Fruit fly (Drosophila melanogaster) whole organism, prepupa: ENCODE data around the gene CG15635.
A peak's percentile ranks its signal among the peaks of the same experiment; 100 is the strongest.

ENCODE experiments used
- Blimp-1 ChIP-seq: fragments of 200-800 bp; sonication (Bioruptor generic); optimal IDR thresholded peaks from 3 replicates; lab custom pipeline; 2017; ENCODE audit warnings: missing biosample characterization, missing genetic modification characterization, mild to moderate bottlenecking, moderate library complexity, missing genetic modification reagents
- CG10631 ChIP-seq: fragments of 200-800 bp; sonication (Bioruptor generic); optimal IDR thresholded peaks from 2 replicates; lab custom pipeline; 2016; ENCODE audit warnings: missing biosample characterization, missing genetic modification characterization
- CG11294 ChIP-seq: fragments of 200-800 bp; sonication (Bioruptor generic); IDR thresholded peaks from 2 replicates; pipeline ENCODE4 v1.3.6; 2022; ENCODE audit warnings: missing biosample characterization, missing genetic modification characterization
- CG11762 ChIP-seq: fragments of 200-800 bp; sonication (Bioruptor generic); optimal IDR thresholded peaks from 3 replicates; lab custom pipeline; 2016; ENCODE audit warnings: missing biosample characterization, missing genetic modification characterization; ENCODE audit not compliant: insufficient read depth
- CG15336 ChIP-seq: fragments of 200-800 bp; sonication (Bioruptor generic); IDR thresholded peaks from 2 replicates; pipeline ENCODE4 v1.3.6; 2022; ENCODE audit warnings: missing biosample characterization, missing genetic modification characterization
- CG1621 ChIP-seq: fragments of 200-800 bp; sonication (Bioruptor generic); optimal IDR thresholded peaks from 3 replicates; lab custom pipeline; 2018; ENCODE audit warnings: missing biosample characterization, mild to moderate bottlenecking, missing genetic modification characterization
- CG3032 ChIP-seq: fragments of 200-800 bp; optimal IDR thresholded peaks from 2 replicates; lab custom pipeline; 2019; ENCODE audit warnings: missing biosample characterization, mild to moderate bottlenecking, missing genetic modification characterization, moderate library complexity
- CG31627 ChIP-seq: fragments of 200-800 bp; sonication (Bioruptor generic); optimal IDR thresholded peaks from 3 replicates; lab custom pipeline; 2016; ENCODE audit warnings: missing biosample characterization, missing genetic modification characterization
- CG32006 ChIP-seq: fragments of 200-800 bp; sonication (Bioruptor generic); optimal IDR thresholded peaks from 3 replicates; lab custom pipeline; 2017; ENCODE audit warnings: missing biosample characterization, mild to moderate bottlenecking, missing genetic modification characterization
- CG34406 ChIP-seq: fragments of 200-800 bp; sonication (Bioruptor generic); optimal IDR thresholded peaks from 3 replicates; lab custom pipeline; 2016; ENCODE audit warnings: missing biosample characterization, missing genetic modification characterization
- CG4318 ChIP-seq: fragments of 200-800 bp; sonication (Bioruptor generic); optimal IDR thresholded peaks from 3 replicates; lab custom pipeline; 2017; ENCODE audit warnings: missing biosample characterization, mild to moderate bottlenecking, missing genetic modification characterization
- CG6163 ChIP-seq: fragments of 200-800 bp; sonication (Bioruptor generic); IDR thresholded peaks from 3 replicates; pipeline ENCODE4 v1.3.6; 2022; ENCODE audit warnings: missing biosample characterization, missing genetic modification characterization
- CG6276 ChIP-seq: fragments of 200-800 bp; sonication (Bioruptor generic); optimal IDR thresholded peaks from 2 replicates; lab custom pipeline; 2017; ENCODE audit warnings: missing biosample characterization, mild to moderate bottlenecking, missing genetic modification characterization
- CG6792 ChIP-seq: fragments of 200-800 bp; sonication (Bioruptor generic); optimal IDR thresholded peaks from 3 replicates; lab custom pipeline; 2016; ENCODE audit warnings: missing biosample characterization, missing genetic modification characterization
- CG6854 ChIP-seq: fragments of 200-800 bp; sonication (Bioruptor generic); optimal IDR thresholded peaks from 2 replicates; lab custom pipeline; 2017; ENCODE audit warnings: missing biosample characterization, mild to moderate bottlenecking, missing genetic modification characterization
- CG8319 ChIP-seq: fragments of 200-800 bp; sonication (Bioruptor generic); optimal IDR thresholded peaks from 3 replicates; lab custom pipeline; 2016; ENCODE audit warnings: missing biosample characterization, missing genetic modification characterization
- CG9139 ChIP-seq: fragments of 200-800 bp; sonication (Bioruptor generic); optimal IDR thresholded peaks from 3 replicates; lab custom pipeline; 2017; ENCODE audit warnings: missing biosample characterization, mild to moderate bottlenecking, missing genetic modification characterization
- Eip78C ChIP-seq: fragments of 200-800 bp; sonication (Bioruptor generic); peaks from one replicate; lab custom pipeline; 2016; ENCODE audit warnings: missing biosample characterization, missing genetic modification characterization
- Eip93F ChIP-seq: fragments of 200-800 bp; sonication (Bioruptor generic); optimal IDR thresholded peaks from 2 replicates; lab custom pipeline; 2016; ENCODE audit warnings: missing biosample characterization, mild to moderate bottlenecking, missing genetic modification characterization
- Hr39 ChIP-seq: fragments of 200-800 bp; sonication (Bioruptor generic); optimal IDR thresholded peaks from 2 replicates; lab custom pipeline; 2016; ENCODE audit warnings: missing biosample characterization, missing genetic modification characterization
- Hr4 ChIP-seq: fragments of 200-800 bp; sonication (Bioruptor generic); optimal IDR thresholded peaks from 3 replicates; lab custom pipeline; 2016; ENCODE audit warnings: missing biosample characterization, missing genetic modification characterization
- Met ChIP-seq: fragments of 200-800 bp; sonication (Bioruptor generic); optimal IDR thresholded peaks from 3 replicates; lab custom pipeline; 2016; ENCODE audit warnings: missing biosample characterization, missing genetic modification characterization
- OdsH ChIP-seq: fragments of 200-800 bp; sonication (Bioruptor generic); optimal IDR thresholded peaks from 3 replicates; lab custom pipeline; 2016; ENCODE audit warnings: missing biosample characterization, missing genetic modification characterization
- Smox ChIP-seq: fragments of 200-800 bp; sonication (Bioruptor generic); optimal IDR thresholded peaks from 3 replicates; lab custom pipeline; 2016; ENCODE audit warnings: missing biosample characterization, missing genetic modification characterization
- Sox14 ChIP-seq: fragments of 200-800 bp; sonication (Bioruptor generic); optimal IDR thresholded peaks from 3 replicates; lab custom pipeline; 2016; ENCODE audit warnings: missing biosample characterization, missing genetic modification characterization
- achi ChIP-seq: fragments of 200-800 bp; sonication (Bioruptor generic); optimal IDR thresholded peaks from 3 replicates; lab custom pipeline; 2016; ENCODE audit warnings: missing biosample characterization, missing genetic modification characterization
- cyc ChIP-seq: fragments of 200-800 bp; sonication (Bioruptor generic); optimal IDR thresholded peaks from 3 replicates; lab custom pipeline; 2016; ENCODE audit warnings: missing biosample characterization, missing genetic modification characterization
- dac ChIP-seq: fragments of 200-800 bp; sonication (Bioruptor generic); optimal IDR thresholded peaks from 2 replicates; lab custom pipeline; 2017; ENCODE audit warnings: missing biosample characterization, mild to moderate bottlenecking, missing genetic modification characterization
- dsx ChIP-seq: fragments of 200-800 bp; optimal IDR thresholded peaks from 3 replicates; lab custom pipeline; 2019; ENCODE audit warnings: missing biosample characterization, mild to moderate bottlenecking, missing genetic modification characterization, moderate library complexity; ENCODE audit not compliant: poor library complexity, severe bottlenecking
- eg ChIP-seq: fragments of 200-800 bp; sonication (Bioruptor generic); IDR thresholded peaks from 3 replicates; pipeline ENCODE4 v1.3.6; 2022; ENCODE audit warnings: missing biosample characterization, missing genetic modification characterization
- esn ChIP-seq: fragments of 200-800 bp; sonication (Bioruptor generic); optimal IDR thresholded peaks from 2 replicates; lab custom pipeline; 2016; ENCODE audit warnings: missing biosample characterization, mild to moderate bottlenecking, missing genetic modification characterization, moderate library complexity
- fd85E ChIP-seq: fragments of 200-800 bp; sonication (Bioruptor generic); optimal IDR thresholded peaks from 3 replicates; lab custom pipeline; 2016; ENCODE audit warnings: missing biosample characterization, missing genetic modification characterization
- lz ChIP-seq: fragments of 200-800 bp; sonication (Bioruptor generic); optimal IDR thresholded peaks from 3 replicates; lab custom pipeline; 2016; ENCODE audit warnings: missing biosample characterization, missing genetic modification characterization
- net ChIP-seq: fragments of 200-800 bp; sonication (Bioruptor generic); optimal IDR thresholded peaks from 3 replicates; lab custom pipeline; 2016; ENCODE audit warnings: missing biosample characterization, missing genetic modification characterization
- pdm3 ChIP-seq: fragments of 200-800 bp; sonication (Bioruptor generic); optimal IDR thresholded peaks from 3 replicates; lab custom pipeline; 2016; ENCODE audit warnings: missing biosample characterization, missing genetic modification characterization
- salr ChIP-seq, 2 experiments: fragments of 200-800 bp; sonication (Bioruptor generic); optimal IDR thresholded peaks; 3 replicates each; lab custom pipeline; 2016 to 2018; ENCODE audit warnings: missing biosample characterization in 2 of 2, missing genetic modification characterization in 2 of 2, mild to moderate bottlenecking in 1 of 2
- ss ChIP-seq, 2 experiments: fragments of 200-800 bp; sonication (Bioruptor generic); optimal IDR thresholded peaks; 2 replicates in 1 of 2; 3 replicates in 1 of 2; lab custom pipeline; 2017 to 2018; ENCODE audit warnings: mild to moderate bottlenecking in 2 of 2, missing biosample characterization in 2 of 2, missing genetic modification characterization in 2 of 2, moderate library complexity in 1 of 2
- svp ChIP-seq: fragments of 200-800 bp; sonication (Bioruptor generic); peaks from one replicate; lab custom pipeline; 2016; ENCODE audit warnings: missing biosample characterization, missing genetic modification characterization
- topi ChIP-seq: fragments of 200-800 bp; sonication (Bioruptor generic); optimal IDR thresholded peaks from 3 replicates; lab custom pipeline; 2016; ENCODE audit warnings: missing biosample characterization, missing genetic modification characterization

Gene CG15635

DNA sequence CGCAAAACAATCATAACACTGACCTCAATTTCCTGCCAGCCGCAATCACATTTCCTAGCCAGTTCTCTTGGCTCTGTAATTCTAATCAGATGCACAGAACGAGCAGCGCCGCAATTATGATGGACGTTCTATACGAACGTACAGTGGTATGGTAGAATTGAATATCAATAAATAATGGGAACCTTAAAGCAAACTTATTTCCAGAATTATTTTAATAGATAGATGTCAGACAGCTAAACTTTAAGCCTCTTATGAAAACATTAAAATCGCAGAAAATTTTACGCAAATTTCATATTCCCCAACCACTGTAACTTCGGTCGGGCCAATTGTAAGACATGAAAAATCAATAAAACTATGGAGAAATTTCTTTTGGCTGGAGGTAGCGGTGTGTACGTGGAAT is 23.6 kb upstream of the CG15635 start (continued):
- peak; percentile 7 for TF ChIP-seq Met (GFP tag; lab: Kevin White, UChicago)
- no peak for TF ChIP-seq cyc (GFP tag; lab: Kevin White, UChicago)
- TF ChIP-seq Hr4 (GFP tag; lab: Kevin White, UChicago): peak; percentile 56
- peak; percentile 17 for TF ChIP-seq net (GFP tag; lab: Kevin White, UChicago)
- TF ChIP-seq topi (GFP tag; lab: Kevin White, UChicago): no peak
- no peak for TF ChIP-seq Smox (GFP tag; lab: Kevin White, UChicago)
- TF ChIP-seq CG32006: peak; percentile 76
- TF ChIP-seq CG6792 (GFP tag; lab: Kevin White, UChicago): no peak
- peak; percentile 37 for TF ChIP-seq CG10631 (GFP tag; lab: Kevin White, UChicago)
- TF ChIP-seq CG34406: no peak
- TF ChIP-seq CG6276 (GFP tag; lab: Kevin White, UChicago): peak; percentile 54
- peak; percentile 82 for TF ChIP-seq eg (GFP tag; lab: Robert Waterston, UW)
- no peak for TF ChIP-seq dsx (GFP tag; lab: Kevin White, UChicago)
- peak; percentile 44; the same call in 1 of the 2 replicates for TF ChIP-seq CG11294 (GFP tag; lab: Robert Waterston, UW)
- TF ChIP-seq CG6854 (GFP tag; lab: Kevin White, UChicago): no peak
- no peak for TF ChIP-seq CG8319 (GFP tag; lab: Kevin White, UChicago)
- no peak for TF ChIP-seq ss (GFP tag; optimal IDR thresholded peaks at IDR 0.05; lab: Kevin White, UChicago)
- TF ChIP-seq Blimp-1 (GFP tag; lab: Kevin White, UChicago): no peak
- no peak for TF ChIP-seq CG3032 (tag; lab: Kevin White, UChicago)

DNA sequence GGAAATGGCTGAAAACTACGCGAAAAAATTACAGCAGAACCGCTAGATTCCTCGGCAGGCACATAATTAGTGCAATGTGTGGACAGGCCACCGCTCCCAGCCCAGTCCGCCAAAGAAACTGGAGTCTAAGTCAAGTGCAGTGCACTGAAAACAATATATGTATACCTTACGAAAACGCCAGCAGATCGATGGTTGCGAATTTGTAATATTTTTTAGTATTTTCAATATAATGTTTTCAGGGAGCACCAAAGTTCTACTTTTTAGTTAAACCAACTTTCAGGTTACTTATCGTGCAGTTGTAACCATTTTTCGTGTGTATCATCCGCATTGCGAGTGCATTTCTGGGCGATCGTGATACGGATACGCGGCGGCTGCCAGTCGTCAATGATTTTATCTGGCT is 20.8 kb upstream of the CG15635 start:
- TF ChIP-seq Hr39: peak; percentile 28
- TF ChIP-seq Sox14: peak; percentile 33
- TF ChIP-seq Eip78C (GFP tag; lab: Kevin White, UChicago): peak; percentile 32
- no peak for TF ChIP-seq CG1621 (tag; lab: Kevin White, UChicago)
- peak; percentile 19 for TF ChIP-seq OdsH (GFP tag; lab: Kevin White, UChicago)
- 0 out of 3 replicates have a peak, but pooled peaks have one; percentile 29 for TF ChIP-seq eg (GFP tag; lab: Robert Waterston, UW)
- no peak for TF ChIP-seq CG3032 (tag; lab: Kevin White, UChicago)
- no peak for TF ChIP-seq salr (GFP tag; optimal IDR thresholded peaks at IDR 0.05; lab: Kevin White, UChicago)
- peak; percentile 5 for TF ChIP-seq svp (GFP tag; lab: Kevin White, UChicago)
- peak; percentile 14 for TF ChIP-seq Hr4 (GFP tag; lab: Kevin White, UChicago)
- no peak for TF ChIP-seq dac (GFP tag; lab: Kevin White, UChicago)
- peak; percentile 28 for TF ChIP-seq Met (GFP tag; lab: Kevin White, UChicago)
- peak; percentile 30; the same call in 1 of the 2 replicates for TF ChIP-seq CG15336 (GFP tag; lab: Robert Waterston, UW)
- TF ChIP-seq CG4318 (GFP tag; lab: Kevin White, UChicago): peak; percentile 23
- TF ChIP-seq topi (GFP tag; lab: Kevin White, UChicago): no peak
- peak; percentile 13 for TF ChIP-seq CG31627 (GFP tag; lab: Kevin White, UChicago)
- TF ChIP-seq CG10631 (GFP tag; lab: Kevin White, UChicago): peak; percentile 28
- TF ChIP-seq lz (GFP tag; lab: Kevin White, UChicago): peak; percentile 10
- peak; percentile 10 for TF ChIP-seq pdm3
- TF ChIP-seq fd85E (GFP tag; lab: Kevin White, UChicago): no peak
- TF ChIP-seq CG6163 (GFP tag; lab: Robert Waterston, UW): 0 out of 3 replicates have a peak, but pooled peaks have one; percentile 17
- TF ChIP-seq CG32006: peak; percentile 31
- TF ChIP-seq esn (GFP tag; lab: Kevin White, UChicago): peak; percentile 27
- TF ChIP-seq Eip93F (GFP tag; lab: Kevin White, UChicago): no peak
- TF ChIP-seq CG6276 (GFP tag; lab: Kevin White, UChicago): peak; percentile 14
- TF ChIP-seq achi (GFP tag; lab: Kevin White, UChicago): peak; percentile 11
- TF ChIP-seq, all 60 proteins: peak for 19

DNA sequence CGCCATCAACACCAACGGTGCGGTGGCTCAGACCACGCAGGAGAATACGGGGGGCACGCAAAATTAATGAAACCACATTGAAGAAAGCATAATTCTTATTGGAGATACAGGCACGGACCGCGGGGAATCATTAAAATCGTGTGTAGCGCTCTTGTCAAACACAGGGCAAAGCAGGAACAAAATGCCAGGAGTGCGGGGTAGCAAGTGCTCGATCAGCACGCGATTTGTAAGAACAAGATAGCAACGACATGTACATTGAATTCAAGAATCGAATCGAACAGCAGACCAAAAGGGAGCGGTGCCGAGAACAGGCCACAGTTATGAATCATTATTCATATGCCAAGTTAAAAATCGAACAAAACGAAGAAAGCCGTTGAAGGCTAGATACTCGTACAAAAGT is 15.8 kb upstream of the CG15635 start:
- TF ChIP-seq Eip78C (GFP tag; lab: Kevin White, UChicago): peak; percentile 11
- peak in 1 of 2 experiments; percentile 92 for TF ChIP-seq ss (GFP tag; optimal IDR thresholded peaks at IDR 0.05; lab: Kevin White, UChicago)
- no peak for TF ChIP-seq CG9139 (GFP tag; lab: Kevin White, UChicago)
- no peak for TF ChIP-seq CG11762
- TF ChIP-seq, all 60 proteins: peak for 2
